Worm (Caenorhabditis elegans) whole organism, young adult: ENCODE measurements around the gene K08D12.4.

Experiments
- B0035.1 ChIP-seq: sonication (generic microtip); optimal IDR thresholded peaks from 2 replicates; lab custom pipeline; 2016; ENCODE audit warnings: missing genetic modification characterization, mild to moderate bottlenecking, missing compliant biosample characterization, missing genotype, missing genetic modification reagents
- B0336.3 ChIP-seq: fragments of 200-800 bp; sonication (Bioruptor generic); IDR thresholded peaks from 2 replicates; pipeline ENCODE4 v1.3.6; 2022; ENCODE audit warnings: missing genetic modification characterization, missing compliant biosample characterization
- D2030.7 ChIP-seq: fragments of 200-800 bp; sonication (Bioruptor generic); IDR thresholded peaks from 2 replicates; pipeline ENCODE4 v1.3.6; 2022; ENCODE audit warnings: missing genetic modification reagents, missing genetic modification characterization, missing compliant biosample characterization
- F22D6.2 ChIP-seq: sonication (generic microtip); optimal IDR thresholded peaks from 2 replicates; lab custom pipeline; 2016; ENCODE audit warnings: mild to moderate bottlenecking, missing genetic modification characterization, missing compliant biosample characterization
- F23B12.7 ChIP-seq: sonication (generic microtip); optimal IDR thresholded peaks from 2 replicates; lab custom pipeline; 2017; ENCODE audit warnings: missing genetic modification characterization, mild to moderate bottlenecking, missing compliant biosample characterization, antibody characterized with exemption, moderate library complexity; ENCODE audit not compliant: insufficient read depth
- F33H1.4 ChIP-seq: fragments of 200-800 bp; sonication (Bioruptor generic); IDR thresholded peaks from 2 replicates; pipeline ENCODE4 v1.3.6; 2022; ENCODE audit warnings: missing genetic modification reagents, missing genetic modification characterization, missing compliant biosample characterization
- F37B4.10 ChIP-seq: fragments of 200-800 bp; sonication (Bioruptor generic); IDR thresholded peaks from 2 replicates; pipeline ENCODE4 v1.3.6; 2022; ENCODE audit warnings: missing genetic modification characterization, missing compliant biosample characterization
- F57A8.1 ChIP-seq: fragments of 200-800 bp; sonication (Bioruptor generic); optimal IDR thresholded peaks from 2 replicates; lab custom pipeline; 2018; ENCODE audit warnings: mild to moderate bottlenecking, missing genetic modification characterization, moderate library complexity, missing compliant biosample characterization
- F57C9.4 ChIP-seq: sonication (generic microtip); optimal IDR thresholded peaks from 2 replicates; lab custom pipeline; 2017; ENCODE audit warnings: mild to moderate bottlenecking, missing genetic modification characterization, missing compliant biosample characterization
- K12H6.12 ChIP-seq: fragments of 200-800 bp; sonication (Bioruptor generic); optimal IDR thresholded peaks from 2 replicates; lab custom pipeline; 2018; ENCODE audit warnings: mild to moderate bottlenecking, missing genetic modification characterization, missing compliant biosample characterization
- T07F8.4 ChIP-seq: sonication (generic microtip); optimal IDR thresholded peaks from 2 replicates; lab custom pipeline; 2016; ENCODE audit warnings: mild to moderate bottlenecking, missing genetic modification characterization, moderate library complexity, missing compliant biosample characterization
- Y53G8AR.9 ChIP-seq: fragments of 200-800 bp; sonication (Bioruptor generic); conservative IDR thresholded peaks from 2 replicates; pipeline ENCODE4 v1.3.6; 2022; ENCODE audit warnings: missing genetic modification reagents, missing genetic modification characterization, missing compliant biosample characterization
- Y67H2A.10 ChIP-seq: fragments of 200-800 bp; sonication (Bioruptor generic); conservative IDR thresholded peaks from 2 replicates; pipeline ENCODE4 v1.3.6; 2022; ENCODE audit warnings: missing genetic modification reagents, missing genetic modification characterization, missing compliant biosample characterization
- attf-3 ChIP-seq: fragments of 200-800 bp; sonication (Bioruptor generic); conservative IDR thresholded peaks from 2 replicates; pipeline ENCODE4 v1.3.6; 2022; ENCODE audit warnings: missing genetic modification reagents, missing genetic modification characterization, missing compliant biosample characterization
- cebp-1 ChIP-seq, 2 experiments: fragments of 200-800 bp in 1 of 2; sonication (Bioruptor generic) in 1 of 2; sonication (generic microtip) in 1 of 2; IDR thresholded peaks in 1 of 2; optimal IDR thresholded peaks in 1 of 2; 2 replicates each; pipeline versions ENCODE4 v1.3.6 to Lab custom; 2017 to 2022; ENCODE audit warnings: missing compliant biosample characterization in 2 of 2, missing genetic modification characterization in 2 of 2, mild to moderate bottlenecking in 1 of 2, missing genetic modification reagents in 1 of 2, moderate library complexity in 1 of 2
- ceh-100 ChIP-seq: fragments of 200-800 bp; sonication (Bioruptor generic); IDR thresholded peaks from 2 replicates; pipeline ENCODE4 v1.3.6; 2022; ENCODE audit warnings: missing genetic modification reagents, missing genetic modification characterization, missing compliant biosample characterization
- ceh-27 ChIP-seq: fragments of 200-800 bp; sonication (Bioruptor generic); optimal IDR thresholded peaks from 2 replicates; lab custom pipeline; 2018; ENCODE audit warnings: mild to moderate bottlenecking, missing genetic modification characterization, moderate library complexity, missing compliant biosample characterization
- gei-17 ChIP-seq: fragments of 200-800 bp; sonication (Bioruptor generic); optimal IDR thresholded peaks from 2 replicates; lab custom pipeline; 2018; ENCODE audit warnings: mild to moderate bottlenecking, missing genetic modification characterization, missing compliant biosample characterization
- hlh-26 ChIP-seq: fragments of 200-800 bp; sonication (Bioruptor generic); conservative IDR thresholded peaks from 2 replicates; pipeline ENCODE4 v1.3.6; 2022; ENCODE audit warnings: missing genetic modification reagents, missing genetic modification characterization, missing compliant biosample characterization
- hmg-1.2 ChIP-seq: fragments of 200-800 bp; sonication (Bioruptor generic); IDR thresholded peaks from 2 replicates; pipeline ENCODE4 v1.3.6; 2022; ENCODE audit warnings: missing genetic modification reagents, missing genetic modification characterization, missing compliant biosample characterization
- lin-35 ChIP-seq, 3 experiments: fragments of 150-350 bp in 2 of 3; sonication (generic microtip) in 1 of 3; optimal IDR thresholded peaks; 2 replicates each; lab custom pipeline; 2014 to 2018; ENCODE audit warnings: missing biosample characterization in 3 of 3, missing genetic modification characterization in 3 of 3, missing genetic modification reagents in 3 of 3
- lin-40 ChIP-seq: sonication (generic microtip); optimal IDR thresholded peaks from 2 replicates; lab custom pipeline; 2016; ENCODE audit warnings: missing genetic modification characterization, mild to moderate bottlenecking, missing compliant biosample characterization, missing genotype, missing genetic modification reagents
- lin-54 ChIP-seq: fragments of 200-800 bp; sonication (Bioruptor generic); optimal IDR thresholded peaks from 2 replicates; lab custom pipeline; 2018; ENCODE audit warnings: mild to moderate bottlenecking, missing genetic modification characterization, missing compliant biosample characterization
- madf-8 ChIP-seq: fragments of 200-800 bp; sonication (Bioruptor generic); conservative IDR thresholded peaks from 2 replicates; pipeline ENCODE4 v1.3.6; 2022; ENCODE audit warnings: missing genetic modification reagents, missing genetic modification characterization, missing compliant biosample characterization
- mcd-1 ChIP-seq: fragments of 200-800 bp; sonication (Bioruptor generic); IDR thresholded peaks from 2 replicates; pipeline ENCODE4 v1.3.6; 2022; ENCODE audit warnings: missing genetic modification reagents, missing genetic modification characterization, missing compliant biosample characterization
- nfyb-1 ChIP-seq: fragments of 200-800 bp; sonication (Bioruptor generic); IDR thresholded peaks from 2 replicates; pipeline ENCODE4 v1.3.6; 2022; ENCODE audit warnings: missing genetic modification reagents, missing genetic modification characterization, missing compliant biosample characterization
- nhr-27 ChIP-seq: fragments of 200-800 bp; sonication (Bioruptor generic); optimal IDR thresholded peaks from 2 replicates; lab custom pipeline; 2018; ENCODE audit warnings: mild to moderate bottlenecking, missing genetic modification characterization, moderate library complexity, missing compliant biosample characterization
- nhr-90 ChIP-seq: sonication (generic microtip); optimal IDR thresholded peaks from 2 replicates; lab custom pipeline; 2016; ENCODE audit warnings: missing genotype, mild to moderate bottlenecking, missing genetic modification characterization, missing compliant biosample characterization
- pbrm-1 ChIP-seq: fragments of 200-800 bp; sonication (Bioruptor generic); IDR thresholded peaks from 2 replicates; pipeline ENCODE4 v1.3.6; 2022; ENCODE audit warnings: missing genetic modification reagents, missing genetic modification characterization, missing compliant biosample characterization
- rcor-1 ChIP-seq: fragments of 200-800 bp; sonication (Bioruptor generic); IDR thresholded peaks from 2 replicates; pipeline ENCODE4 v1.3.6; 2022; ENCODE audit warnings: missing genetic modification reagents, missing genetic modification characterization, missing compliant biosample characterization
- rec-8 ChIP-seq, 2 experiments: sonication (generic microtip); optimal IDR thresholded peaks; 2 replicates each; lab custom pipeline; 2016; ENCODE audit warnings: mild to moderate bottlenecking in 2 of 2, missing genetic modification characterization in 2 of 2, missing genetic modification reagents in 2 of 2, missing genotype in 2 of 2, missing biosample characterization in 1 of 2, missing compliant biosample characterization in 1 of 2, moderate library complexity in 1 of 2
- rpc-1 ChIP-seq, 2 experiments: fragments of 150-350 bp in 1 of 2; sonication (generic microtip) in 1 of 2; optimal IDR thresholded peaks; 2 replicates each; lab custom pipeline; 2014 to 2018; ENCODE audit warnings: missing biosample characterization in 1 of 2, missing genetic modification characterization in 1 of 2, missing genetic modification reagents in 1 of 2, missing genotype in 1 of 2
- snpc-4 ChIP-seq, 5 experiments: fragments of 150-350 bp in 1 of 5; sonication (generic microtip) in 4 of 5; optimal IDR thresholded peaks; 2 replicates each; lab custom pipeline; 2014 to 2018; ENCODE audit warnings: missing genetic modification characterization in 5 of 5, missing biosample characterization in 3 of 5, antibody characterized with exemption in 2 of 5, mild to moderate bottlenecking in 2 of 5, missing compliant biosample characterization in 2 of 5, missing genotype in 2 of 5, moderate library complexity in 2 of 5, missing genetic modification reagents in 1 of 5
- somi-1 ChIP-seq: fragments of 200-800 bp; sonication (Bioruptor generic); optimal IDR thresholded peaks from 2 replicates; lab custom pipeline; 2018; ENCODE audit warnings: mild to moderate bottlenecking, missing genetic modification characterization, missing compliant biosample characterization
- tbp1 ChIP-seq: fragments of 200-800 bp; sonication (Bioruptor generic); optimal IDR thresholded peaks from 2 replicates; lab custom pipeline; 2018; ENCODE audit warnings: mild to moderate bottlenecking, missing genetic modification characterization, missing compliant biosample characterization
- tlf-1 ChIP-seq: fragments of 200-800 bp; sonication (Bioruptor generic); optimal IDR thresholded peaks from 2 replicates; lab custom pipeline; 2018; ENCODE audit warnings: mild to moderate bottlenecking, missing genetic modification characterization, missing compliant biosample characterization
- unc-130 ChIP-seq: sonication (generic microtip); optimal IDR thresholded peaks from 2 replicates; lab custom pipeline; 2016; ENCODE audit warnings: missing genetic modification reagents, missing genetic modification characterization, missing compliant biosample characterization
- xnd-1 ChIP-seq: sonication (generic microtip); optimal IDR thresholded peaks from 2 replicates; lab custom pipeline; 2016; ENCODE audit warnings: missing genotype, missing genetic modification reagents, missing genetic modification characterization, missing compliant biosample characterization
- zfh-2 ChIP-seq: fragments of 200-800 bp; sonication (Bioruptor generic); conservative IDR thresholded peaks from 2 replicates; pipeline ENCODE4 v1.3.6; 2022; ENCODE audit warnings: missing genetic modification reagents, missing genetic modification characterization, missing compliant biosample characterization
- zim-3 ChIP-seq: sonication (generic microtip); optimal IDR thresholded peaks from 2 replicates; lab custom pipeline; 2017; ENCODE audit warnings: mild to moderate bottlenecking, missing genetic modification characterization, moderate library complexity, missing compliant biosample characterization
- ztf-18 ChIP-seq: sonication (generic microtip); optimal IDR thresholded peaks from 2 replicates; lab custom pipeline; 2016; ENCODE audit warnings: missing genotype, mild to moderate bottlenecking, missing genetic modification characterization, missing compliant biosample characterization
- ztf-3 ChIP-seq: fragments of 200-800 bp; sonication (Bioruptor generic); optimal IDR thresholded peaks from 2 replicates; lab custom pipeline; 2018; ENCODE audit warnings: mild to moderate bottlenecking, missing genetic modification characterization, missing compliant biosample characterization
- ztf-6 ChIP-seq: fragments of 200-800 bp; sonication (Bioruptor generic); IDR thresholded peaks from 2 replicates; pipeline ENCODE4 v1.3.6; 2022; ENCODE audit warnings: missing genetic modification reagents, missing genetic modification characterization, missing compliant biosample characterization

The K08D12.4 gene

ce11 chrIV:1738324-1738730, 31.2 kb downstream of the K08D12.4 start (continued):
- peak; percentile 77 for TF ChIP-seq tlf-1 (GFP tag; lab: Kevin White, UChicago)
- peak; percentile 43; the same call in 1 of the 2 replicates for TF ChIP-seq pbrm-1
- TF ChIP-seq attf-3 (GFP tag; lab: Robert Waterston, UW): peak; percentile 71
- peak; percentile 80 for TF ChIP-seq madf-8 (GFP tag; lab: Robert Waterston, UW)
- TF ChIP-seq lin-35 (GFP tag; optimal IDR thresholded peaks at IDR 0.05; lab: Kevin White, UChicago): peak in 1 of 3 experiments; percentile 61
- TF ChIP-seq D2030.7 (GFP tag; lab: Robert Waterston, UW): peak; percentile 81
- TF ChIP-seq rec-8 (tag; optimal IDR thresholded peaks at IDR 0.05; lab: Kevin White, UChicago): no peak
- no peak for TF ChIP-seq Y67H2A.10 (GFP tag; lab: Robert Waterston, UW)
- TF ChIP-seq F22D6.2: no peak
- no peak for TF ChIP-seq rpc-1 (optimal IDR thresholded peaks at IDR 0.05; lab: Kevin White, UChicago)
- TF ChIP-seq rpc-1 (tag; optimal IDR thresholded peaks at IDR 0.05; lab: Kevin White, UChicago): no peak
- TF ChIP-seq gei-17 (GFP tag; lab: Kevin White, UChicago): no peak
- TF ChIP-seq ceh-100 (GFP tag; lab: Robert Waterston, UW): peak; percentile 80
- TF ChIP-seq tbp1 (GFP tag; lab: Kevin White, UChicago): peak; percentile 30
- no peak for TF ChIP-seq ztf-18
- TF ChIP-seq T07F8.4 (tag; lab: Kevin White, UChicago): no peak
- peak; percentile 64; the same call in 1 of the 2 replicates for TF ChIP-seq Y53G8AR.9 (GFP tag; lab: Robert Waterston, UW)
- peak; percentile 94 for TF ChIP-seq xnd-1 (tag; lab: Kevin White, UChicago)
- peak; percentile 92 for TF ChIP-seq lin-54
- peak; percentile 85 for TF ChIP-seq F33H1.4 (GFP tag; lab: Robert Waterston, UW)
- no peak for TF ChIP-seq ztf-3 (GFP tag; lab: Kevin White, UChicago)
- peak; percentile 6 for TF ChIP-seq ceh-27 (GFP tag; lab: Kevin White, UChicago)
- no peak for TF ChIP-seq zim-3 (tag; lab: Kevin White, UChicago)
- 0 out of 2 replicates have a peak, but pooled peaks have one; percentile 56 for TF ChIP-seq nfyb-1 (GFP tag; lab: Robert Waterston, UW)
- TF ChIP-seq zfh-2 (GFP tag; lab: Robert Waterston, UW): peak; percentile 79
- TF ChIP-seq ztf-6 (GFP tag; lab: Robert Waterston, UW): peak; percentile 10; the same call in 1 of the 2 replicates
- TF ChIP-seq F23B12.7 (tag; lab: Kevin White, UChicago): no peak
- TF ChIP-seq F57A8.1 (GFP tag; lab: Kevin White, UChicago): no peak
- no peak for TF ChIP-seq nhr-90 (tag; lab: Kevin White, UChicago)
- TF ChIP-seq hmg-1.2 (GFP tag; lab: Robert Waterston, UW): peak; percentile 50; the same call in 1 of the 2 replicates
- no peak for TF ChIP-seq snpc-4 (GFP tag; optimal IDR thresholded peaks at IDR 0.05; lab: Kevin White, UChicago)
- peak in 2 of 4 experiments; percentile 13 to 52 for TF ChIP-seq snpc-4 (tag; optimal IDR thresholded peaks at IDR 0.05; lab: Kevin White, UChicago)
- no peak for TF ChIP-seq cebp-1 (GFP tag; IDR thresholded peaks at IDR 0.05; lab: Robert Waterston, UW)
- peak; percentile 65 for TF ChIP-seq cebp-1 (tag; optimal IDR thresholded peaks at IDR 0.05; lab: Kevin White, UChicago)
- peak; percentile 73; the same call in 1 of the 2 replicates for TF ChIP-seq B0336.3 (GFP tag; lab: Robert Waterston, UW)
- no peak for TF ChIP-seq F57C9.4 (tag; lab: Kevin White, UChicago)
- TF ChIP-seq rcor-1 (GFP tag; lab: Robert Waterston, UW): peak; percentile 54
- peak; percentile 95 for TF ChIP-seq mcd-1 (GFP tag; lab: Robert Waterston, UW)

- TF ChIP-seq Y67H2A.10 (GFP tag; lab: Robert Waterston, UW) (no peak), somi-1 (GFP tag; lab: Kevin White, UChicago) (no peak), mcd-1 (GFP tag; lab: Robert Waterston, UW) (no peak), B0035.1 (tag; lab: Kevin White, UChicago) (no peak), T07F8.4 (tag; lab: Kevin White, UChicago) (no peak), lin-40 (tag; lab: Kevin White, UChicago) (no peak), unc-130 (GFP tag; lab: Kevin White, UChicago) (no peak), F23B12.7 (tag; lab: Kevin White, UChicago) (no peak), F37B4.10 (GFP tag; lab: Robert Waterston, UW) (no peak), nhr-27 (tag; lab: Kevin White, UChicago) (no peak), hlh-26 (GFP tag; lab: Robert Waterston, UW) (no peak), ztf-3 (GFP tag; lab: Kevin White, UChicago) (no peak), K12H6.12 (tag; lab: Kevin White, UChicago) (no peak)
Measured at ce11 chrIV:1738892-1739291, 31.8 kb downstream of the K08D12.4 start.
